Worm (Caenorhabditis elegans) whole organism, L2 larva: ENCODE results near the gene tsp-12.

Source experiments
- C34F6.9 ChIP-seq: fragments of 150-350 bp; optimal IDR thresholded peaks from 2 replicates; lab custom pipeline; 2014; ENCODE audit warnings: missing biosample characterization, missing genetic modification characterization
- F13H6.1 ChIP-seq: sonication (generic microtip); optimal IDR thresholded peaks from 2 replicates; lab custom pipeline; 2016; ENCODE audit warnings: missing genetic modification characterization, missing compliant biosample characterization
- Y55F3AM.14 ChIP-seq: fragments of 200-800 bp; sonication (Bioruptor generic); optimal IDR thresholded peaks from 2 replicates; lab custom pipeline; 2018; ENCODE audit warnings: mild to moderate bottlenecking, missing genetic modification characterization, missing compliant biosample characterization
- alr-1 ChIP-seq: fragments of 150-350 bp; optimal IDR thresholded peaks from 2 replicates; lab custom pipeline; 2014; ENCODE audit warnings: missing biosample characterization, missing genetic modification characterization
- aly-2 ChIP-seq: fragments of 150-350 bp; optimal IDR thresholded peaks from 2 replicates; lab custom pipeline; 2014; ENCODE audit warnings: missing biosample characterization, missing genetic modification characterization
- ama-1 ChIP-seq: fragments of 150-350 bp; optimal IDR thresholded peaks from 2 replicates; lab custom pipeline; 2018; ENCODE audit warnings: inconsistent platforms
- blmp-1 ChIP-seq: sonication (generic microtip); optimal IDR thresholded peaks from 2 replicates; lab custom pipeline; 2017; ENCODE audit warnings: missing genetic modification characterization, mild to moderate bottlenecking, missing compliant biosample characterization, antibody characterized with exemption, moderate library complexity; ENCODE audit not compliant: insufficient read depth
- ceh-16 ChIP-seq: fragments of 150-350 bp; optimal IDR thresholded peaks from 2 replicates; lab custom pipeline; 2014; ENCODE audit warnings: missing biosample characterization, missing genetic modification characterization
- ceh-82 ChIP-seq: fragments of 150-350 bp; optimal IDR thresholded peaks from 2 replicates; lab custom pipeline; 2014; ENCODE audit warnings: missing biosample characterization, missing genetic modification characterization
- crh-2 ChIP-seq: sonication (generic microtip); optimal IDR thresholded peaks from 2 replicates; lab custom pipeline; 2017; ENCODE audit warnings: missing biosample characterization, missing genetic modification characterization
- egl-27 ChIP-seq: sonication (generic microtip); optimal IDR thresholded peaks from 3 replicates; lab custom pipeline; 2017; ENCODE audit warnings: missing biosample characterization, missing genetic modification reagents, missing genetic modification characterization
- elt-1 ChIP-seq: fragments of 150-350 bp; optimal IDR thresholded peaks from 2 replicates; lab custom pipeline; 2014; ENCODE audit warnings: missing biosample characterization, missing genetic modification characterization
- elt-3 ChIP-seq: sonication (generic microtip); optimal IDR thresholded peaks from 2 replicates; lab custom pipeline; 2017; ENCODE audit warnings: missing biosample characterization, missing genetic modification characterization
- fos-1 ChIP-seq: fragments of 150-350 bp; optimal IDR thresholded peaks from 2 replicates; lab custom pipeline; 2014; ENCODE audit warnings: missing biosample characterization, missing genetic modification characterization
- gmeb-1 ChIP-seq: fragments of 150-350 bp; optimal IDR thresholded peaks from 2 replicates; lab custom pipeline; 2014; ENCODE audit warnings: missing biosample characterization, missing genetic modification characterization
- lin-11 ChIP-seq: fragments of 150-350 bp; sonication (generic microtip); optimal IDR thresholded peaks from 2 replicates; lab custom pipeline; 2014; ENCODE audit warnings: missing biosample characterization, missing genetic modification characterization, inconsistent platforms, mixed read lengths
- lin-13 ChIP-seq: fragments of 150-350 bp; optimal IDR thresholded peaks from 2 replicates; lab custom pipeline; 2014; ENCODE audit warnings: missing biosample characterization, missing genetic modification reagents, missing genetic modification characterization
- lin-39 ChIP-seq: fragments of 150-350 bp; optimal IDR thresholded peaks from 2 replicates; lab custom pipeline; 2014; ENCODE audit warnings: missing biosample characterization, missing genetic modification reagents, missing genetic modification characterization
- lsy-2 ChIP-seq, 2 experiments: fragments of 150-350 bp in 1 of 2; sonication (generic microtip) in 1 of 2; optimal IDR thresholded peaks; 2 replicates each; lab custom pipeline; 2014 to 2017; ENCODE audit warnings: missing biosample characterization in 2 of 2, missing genetic modification characterization in 2 of 2
- mab-5 ChIP-seq: fragments of 150-350 bp; optimal IDR thresholded peaks from 2 replicates; lab custom pipeline; 2014; ENCODE audit warnings: missing biosample characterization, missing genetic modification characterization
- mbf-1 ChIP-seq: sonication (generic microtip); optimal IDR thresholded peaks from 2 replicates; lab custom pipeline; 2017; ENCODE audit warnings: missing biosample characterization, missing genetic modification characterization
- nhr-10 ChIP-seq: sonication (generic microtip); optimal IDR thresholded peaks from 2 replicates; lab custom pipeline; 2017; ENCODE audit warnings: missing biosample characterization, missing genetic modification characterization
- nhr-11 ChIP-seq: fragments of 150-350 bp; optimal IDR thresholded peaks from 2 replicates; lab custom pipeline; 2014; ENCODE audit warnings: missing biosample characterization, missing genetic modification characterization
- nhr-12 ChIP-seq: fragments of 150-350 bp; optimal IDR thresholded peaks from 2 replicates; lab custom pipeline; 2014; ENCODE audit warnings: missing biosample characterization, missing genetic modification characterization
- nhr-129 ChIP-seq: fragments of 150-350 bp; optimal IDR thresholded peaks from 2 replicates; lab custom pipeline; 2014; ENCODE audit warnings: missing biosample characterization, missing genetic modification characterization
- nhr-237 ChIP-seq: fragments of 150-350 bp; optimal IDR thresholded peaks from 2 replicates; lab custom pipeline; 2014; ENCODE audit warnings: missing biosample characterization, missing genetic modification characterization
- nhr-25 ChIP-seq: fragments of 150-350 bp; sonication (generic microtip); optimal IDR thresholded peaks from 3 replicates; lab custom pipeline; 2014; ENCODE audit warnings: missing biosample characterization, missing genetic modification characterization
- peb-1 ChIP-seq: fragments of 150-350 bp; optimal IDR thresholded peaks from 2 replicates; lab custom pipeline; 2014; ENCODE audit warnings: missing biosample characterization, missing genetic modification characterization
- sem-4 ChIP-seq: fragments of 150-350 bp; optimal IDR thresholded peaks from 2 replicates; lab custom pipeline; 2014; ENCODE audit warnings: missing biosample characterization, missing genetic modification reagents, missing genetic modification characterization
- sma-3 ChIP-seq: sonication (generic microtip); optimal IDR thresholded peaks from 2 replicates; lab custom pipeline; 2016; ENCODE audit warnings: missing genetic modification reagents, missing genetic modification characterization, missing compliant biosample characterization
- sma-9 ChIP-seq, 2 experiments: fragments of 150-350 bp in 1 of 2; sonication (generic microtip) in 1 of 2; optimal IDR thresholded peaks; 2 replicates each; lab custom pipeline; 2014 to 2016; ENCODE audit warnings: missing genetic modification characterization in 2 of 2, mild to moderate bottlenecking in 1 of 2, missing biosample characterization in 1 of 2, missing compliant biosample characterization in 1 of 2, missing genetic modification reagents in 1 of 2, moderate library complexity in 1 of 2
- unc-55 ChIP-seq: fragments of 150-350 bp; sonication (generic microtip); optimal IDR thresholded peaks from 3 replicates; lab custom pipeline; 2014; ENCODE audit warnings: missing biosample characterization, missing genetic modification reagents, missing genetic modification characterization
- unc-62 ChIP-seq: fragments of 150-350 bp; optimal IDR thresholded peaks from 2 replicates; lab custom pipeline; 2014; ENCODE audit warnings: missing biosample characterization, missing genetic modification reagents, missing genetic modification characterization
- zag-1 ChIP-seq: fragments of 150-350 bp; optimal IDR thresholded peaks from 2 replicates; lab custom pipeline; 2014; ENCODE audit warnings: missing biosample characterization, missing genetic modification characterization
- ztf-1 ChIP-seq: fragments of 200-800 bp; sonication (Bioruptor generic); conservative IDR thresholded peaks from 2 replicates; pipeline ENCODE4 v1.3.6; 2022; ENCODE audit warnings: missing genetic modification characterization, missing compliant biosample characterization
- ztf-4 ChIP-seq: fragments of 150-350 bp; optimal IDR thresholded peaks from 2 replicates; lab custom pipeline; 2014; ENCODE audit warnings: missing biosample characterization, missing genetic modification characterization

tsp-12 gene

ce11 chrIV:10151439-10151997, 1.1 kb upstream of the tsp-12 start, which contains the start of gene copg-1:
Gene copg-1 (plus strand): TSS chrIV:10151947.
- no peak for TF ChIP-seq ztf-4 (tag; lab: Kevin White, UChicago)
- TF ChIP-seq fos-1 (tag; lab: Kevin White, UChicago): peak; percentile 5
- TF ChIP-seq ceh-82 (tag; lab: Kevin White, UChicago): no peak
- TF ChIP-seq elt-3 (tag; lab: Kevin White, UChicago): no peak
- peak; percentile 57 for TF ChIP-seq lin-13
- peak; percentile 58 for TF ChIP-seq gmeb-1 (tag; lab: Kevin White, UChicago)
- TF ChIP-seq nhr-10 (tag; lab: Kevin White, UChicago): no peak
- peak; percentile 73 for TF ChIP-seq unc-55
- peak; percentile 75 for TF ChIP-seq C34F6.9 (tag; lab: Kevin White, UChicago)
- TF ChIP-seq blmp-1 (tag; lab: Kevin White, UChicago): no peak
- TF ChIP-seq F13H6.1 (tag; lab: Kevin White, UChicago): peak; percentile 25
- TF ChIP-seq crh-2 (tag; lab: Kevin White, UChicago): peak; percentile 97
- TF ChIP-seq lsy-2 (tag; optimal IDR thresholded peaks at IDR 0.05; lab: Kevin White, UChicago): peak; percentile 78 to 96
- no peak for TF ChIP-seq Y55F3AM.14 (GFP tag; lab: Kevin White, UChicago)
- peak; percentile 35 for TF ChIP-seq nhr-25 (tag; lab: Kevin White, UChicago)
- peak; percentile 69 for TF ChIP-seq sma-9 (GFP tag; optimal IDR thresholded peaks at IDR 0.05; lab: Kevin White, UChicago)
- no peak for TF ChIP-seq sma-9 (tag; optimal IDR thresholded peaks at IDR 0.05; lab: Kevin White, UChicago)
- peak; percentile 43 for TF ChIP-seq nhr-129 (tag; lab: Kevin White, UChicago)
- TF ChIP-seq sma-3 (GFP tag; lab: Kevin White, UChicago): peak; percentile 22
- TF ChIP-seq, all 48 proteins: peak for 12

- TF ChIP-seq nhr-11 (tag; lab: Kevin White, UChicago): no peak
- TF ChIP-seq ceh-82 (tag; lab: Kevin White, UChicago): no peak
- no peak for TF ChIP-seq unc-62 (GFP tag; lab: Kevin White, UChicago)
- no peak for TF ChIP-seq sem-4
- no peak for TF ChIP-seq nhr-237
- TF ChIP-seq ztf-4 (tag; lab: Kevin White, UChicago): no peak
- no peak for TF ChIP-seq nhr-12 (tag; lab: Kevin White, UChicago)
- no peak for TF ChIP-seq ceh-16
- no peak for TF ChIP-seq zag-1
- no peak for TF ChIP-seq fos-1 (tag; lab: Kevin White, UChicago)
- no peak for TF ChIP-seq gmeb-1 (tag; lab: Kevin White, UChicago)
- TF ChIP-seq mab-5 (tag; lab: Kevin White, UChicago): no peak
- no peak for TF ChIP-seq lin-13
- TF ChIP-seq nhr-25 (tag; lab: Kevin White, UChicago): no peak
- TF ChIP-seq mbf-1: no peak
- TF ChIP-seq blmp-1 (tag; lab: Kevin White, UChicago): no peak
- TF ChIP-seq egl-27 (tag; lab: Kevin White, UChicago): no peak
- TF ChIP-seq lin-39 (tag; lab: Kevin White, UChicago): no peak
- TF ChIP-seq lsy-2 (tag; optimal IDR thresholded peaks at IDR 0.05; lab: Kevin White, UChicago): no peak
- no peak for TF ChIP-seq elt-1 (tag; lab: Kevin White, UChicago)
Observed at ce11 chrIV:10148938-10149337, 1.5 kb downstream of the tsp-12 start, which contains the start of gene pigs-1. Gene pigs-1 (minus strand): TSS chrIV:10149038.

DNA sequence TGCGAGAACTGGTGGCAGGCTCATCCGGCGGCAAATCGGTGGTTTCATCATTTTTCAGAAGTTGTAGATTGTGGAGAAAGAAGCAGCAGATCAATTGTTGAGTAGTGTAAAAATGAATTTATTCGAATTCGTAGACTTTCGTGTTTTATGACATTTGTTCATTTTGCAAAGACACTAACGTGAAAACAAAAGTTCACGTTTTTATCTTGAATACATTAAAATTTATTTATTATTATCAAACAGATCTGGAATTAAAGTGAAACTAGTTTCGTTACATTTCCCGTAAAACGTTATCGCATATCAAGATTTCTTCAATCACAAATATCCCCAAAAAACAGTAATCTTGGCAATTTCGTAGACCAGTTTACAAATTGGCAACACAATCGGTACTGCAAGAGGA, 3.5 kb downstream of the tsp-12 start, which contains the start of gene T14G10.8:
Gene T14G10.8 (minus strand): TSS at position 101 of the 400 bp plus-strand sequence.
- no peak for TF ChIP-seq elt-1 (tag; lab: Kevin White, UChicago)
- TF ChIP-seq elt-3 (tag; lab: Kevin White, UChicago): no peak
- no peak for TF ChIP-seq lin-11 (tag; lab: Kevin White, UChicago)
- TF ChIP-seq peb-1 (tag; lab: Kevin White, UChicago): no peak
- TF ChIP-seq nhr-237: no peak
- TF ChIP-seq unc-62 (GFP tag; lab: Kevin White, UChicago): no peak

- no peak for TF ChIP-seq ztf-1 (GFP tag; lab: Robert Waterston, UW)
- no peak for TF ChIP-seq mab-5 (tag; lab: Kevin White, UChicago)
- TF ChIP-seq nhr-10 (tag; lab: Kevin White, UChicago): no peak
- no peak for TF ChIP-seq gmeb-1 (tag; lab: Kevin White, UChicago)
- TF ChIP-seq ama-1: no peak
- TF ChIP-seq alr-1 (tag; lab: Kevin White, UChicago): no peak
- TF ChIP-seq lin-11 (tag; lab: Kevin White, UChicago): no peak
- TF ChIP-seq lin-39 (tag; lab: Kevin White, UChicago): no peak
- TF ChIP-seq nhr-12 (tag; lab: Kevin White, UChicago): no peak
- no peak for TF ChIP-seq nhr-25 (tag; lab: Kevin White, UChicago)
- no peak for TF ChIP-seq aly-2
Observed at ce11 chrIV:10144909-10145308, 5.5 kb downstream of the tsp-12 start.
